Fruit fly (Drosophila melanogaster): Measurements from ENCODE around the gene sima.

- no peak for TF ChIP-seq CG8159 (tag; optimal IDR thresholded peaks at IDR 0.05)
- TF ChIP-seq D1 (tag; optimal IDR thresholded peaks at IDR 0.05) = no peak
These were observed 7.9 kb downstream of the sima start for dm6 chr3R:30066004-30066403.

Data from whole organism, pupa.